Worm (Caenorhabditis elegans) whole organism, L4 larva: Measurements from ENCODE around the gene nhr-102.

Experiments used
- hlh-30 ChIP-seq: sonication (generic microtip); optimal IDR thresholded peaks from 2 replicates; lab custom pipeline; 2017; ENCODE audit warnings: antibody characterized with exemption, mild to moderate bottlenecking, missing genetic modification characterization, missing compliant biosample characterization; ENCODE audit not compliant: insufficient read depth
- ztf-11 ChIP-seq: fragments of 150-350 bp; optimal IDR thresholded peaks from 2 replicates; lab custom pipeline; 2014; ENCODE audit warnings: missing biosample characterization, missing genetic modification characterization

DNA sequence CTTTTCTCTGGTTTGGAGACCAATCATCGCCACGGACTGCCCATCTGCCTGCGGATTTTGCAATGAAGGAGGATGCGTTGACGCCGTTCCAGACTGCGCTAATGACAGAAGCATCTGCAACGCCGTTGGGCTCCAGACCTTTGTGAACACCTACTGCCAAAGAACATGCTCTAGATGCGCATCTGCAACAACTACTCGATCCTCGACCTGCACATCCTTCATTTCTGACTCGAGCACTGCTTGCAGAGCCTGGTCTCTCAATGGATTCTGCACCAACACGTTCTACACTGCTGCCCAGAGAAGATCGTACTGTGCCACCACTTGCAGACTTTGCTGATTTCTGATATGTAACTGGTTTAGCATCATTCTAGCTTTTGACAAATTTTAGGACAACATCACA, 24.4 kb upstream of the nhr-102 start:
- TF ChIP-seq hlh-30 (no peak), ztf-11 (tag; lab: Kevin White, UChicago) (no peak)
